Worm (Caenorhabditis elegans) whole organism, midembryonic: ENCODE measurements around the gene C26H9A.3.

ENCODE experiments used
- T22C8.4 ChIP-seq: fragments of 200-800 bp; sonication (Bioruptor generic); IDR thresholded peaks from 2 replicates; pipeline ENCODE4 v1.3.6; 2022; ENCODE audit warnings: missing genetic modification characterization, missing compliant biosample characterization
- cog-1 ChIP-seq: sonication (generic microtip); optimal IDR thresholded peaks from 2 replicates; lab custom pipeline; 2016; ENCODE audit warnings: missing genetic modification characterization, missing compliant biosample characterization
- flt-1 ChIP-seq: fragments of 200-800 bp; sonication (Bioruptor generic); IDR thresholded peaks from 2 replicates; pipeline ENCODE4 v1.3.6; 2022; ENCODE audit warnings: missing genetic modification characterization, missing compliant biosample characterization
- klf-2 ChIP-seq: fragments of 200-800 bp; sonication (Bioruptor generic); conservative IDR thresholded peaks from 2 replicates; pipeline ENCODE4 v1.3.6; 2022; ENCODE audit warnings: missing genetic modification reagents, missing genetic modification characterization, missing compliant biosample characterization
- med-1 ChIP-seq: sonication (generic microtip); optimal IDR thresholded peaks from 2 replicates; lab custom pipeline; 2017; ENCODE audit warnings: missing genetic modification characterization, mild to moderate bottlenecking, missing compliant biosample characterization, antibody characterized with exemption, missing genetic modification reagents; ENCODE audit not compliant: insufficient read depth
- ref-1 ChIP-seq: fragments of 200-800 bp; sonication (Bioruptor generic); conservative IDR thresholded peaks from 2 replicates; pipeline ENCODE4 v1.3.6; 2022; ENCODE audit warnings: missing genetic modification reagents, missing genetic modification characterization, missing compliant biosample characterization
- tab-1 ChIP-seq: fragments of 200-800 bp; sonication (Bioruptor generic); IDR thresholded peaks from 2 replicates; pipeline ENCODE4 v1.3.6; 2022; ENCODE audit warnings: missing genetic modification characterization, missing compliant biosample characterization
- ztf-23 ChIP-seq: fragments of 200-800 bp; sonication (Bioruptor generic); IDR thresholded peaks from 2 replicates; pipeline ENCODE4 v1.3.6; 2022; ENCODE audit warnings: missing genetic modification reagents, missing genetic modification characterization, missing compliant biosample characterization
- ztf-29 ChIP-seq: fragments of 200-800 bp; sonication (Bioruptor generic); IDR thresholded peaks from 2 replicates; pipeline ENCODE4 v1.3.6; 2022; ENCODE audit warnings: missing genetic modification reagents, missing genetic modification characterization, missing compliant biosample characterization

ce11 chrIV:12674700-12675099, 35.5 kb upstream of the C26H9A.3 start, which contains the start of gene T23B5.4:
- no peak for TF ChIP-seq T22C8.4 (GFP tag; lab: Robert Waterston, UW)
- no peak for TF ChIP-seq med-1
- TF ChIP-seq ztf-23 (GFP tag; lab: Robert Waterston, UW) = no peak
- no peak for TF ChIP-seq klf-2 (GFP tag; lab: Robert Waterston, UW)
- no peak for TF ChIP-seq cog-1 (tag; lab: Kevin White, UChicago)
- no peak for TF ChIP-seq flt-1
- no peak for TF ChIP-seq tab-1 (GFP tag; lab: Robert Waterston, UW)
- no peak for TF ChIP-seq ref-1 (GFP tag; lab: Robert Waterston, UW)
- no peak for TF ChIP-seq ztf-29 (GFP tag; lab: Robert Waterston, UW)
